Fruit fly (Drosophila melanogaster): ENCODE results near the gene Mhc.
A peak's percentile ranks its signal among the peaks of the same experiment; 100 is the strongest.

Gene Mhc

DNA sequence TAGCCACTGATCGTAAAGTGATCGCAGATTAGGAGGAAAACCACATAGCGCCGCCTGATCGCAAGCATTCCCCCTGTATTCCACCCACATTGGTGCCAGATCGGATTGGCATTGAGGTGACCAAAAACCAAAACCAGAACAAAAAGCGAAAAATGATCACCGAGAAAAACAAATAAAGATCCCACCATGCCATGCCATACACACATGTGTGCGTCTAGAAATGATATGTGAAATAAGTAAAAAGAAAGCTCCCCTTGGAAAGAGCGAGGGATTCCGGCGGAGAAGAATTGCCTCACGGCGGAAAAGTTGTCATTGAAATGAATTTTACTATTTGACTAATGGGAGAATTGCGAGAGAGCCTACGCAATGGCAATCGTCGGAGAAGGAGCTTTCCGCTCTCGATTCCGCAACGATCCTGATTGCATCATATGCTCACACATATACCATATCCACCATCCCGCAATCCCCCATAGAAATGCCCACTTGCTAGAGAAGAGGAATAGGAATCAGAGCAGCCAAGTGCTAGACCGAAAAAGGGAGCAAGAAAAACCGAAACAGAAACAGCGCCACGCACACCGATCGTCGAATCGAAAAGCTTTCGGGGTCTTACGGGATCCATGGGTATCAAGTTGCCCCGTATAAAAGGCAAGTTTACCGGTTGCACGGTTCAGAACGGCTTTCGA, at the start of gene Mhc:
TSS of gene Mhc (plus strand) at position 497 of the 683 bp plus-strand sequence.
- TF ChIP-seq Ets65A (GFP tag) = peak; percentile 89
- TF ChIP-seq Mrtf (GFP tag; IDR thresholded peaks at IDR 0.05) = 0 out of 3 replicates have a peak, but pooled peaks have one; percentile 13
- TF ChIP-seq CG2116 (GFP tag; optimal IDR thresholded peaks at IDR 0.05) = no peak
- TF ChIP-seq Spps (tag; optimal IDR thresholded peaks at IDR 0.05) = no peak
- TF ChIP-seq slbo (GFP tag; IDR thresholded peaks at IDR 0.05) = peak; percentile 19; the same call in 1 of the 2 replicates
- TF ChIP-seq CG12769 (tag; optimal IDR thresholded peaks at IDR 0.05) = peak; percentile 86
- 0 out of 3 replicates have a peak, but pooled peaks have one; percentile 60 for TF ChIP-seq sr (GFP tag; IDR thresholded peaks at IDR 0.05)
- no peak for TF ChIP-seq Dip3 (GFP tag; optimal IDR thresholded peaks at IDR 0.05)
- no peak for TF ChIP-seq H2.0 (GFP tag; IDR thresholded peaks at IDR 0.05)
- peak; percentile 17 to 58 for TF ChIP-seq Trl (optimal IDR thresholded peaks at IDR 0.05)
- no peak for TF ChIP-seq Trl (GFP tag; optimal IDR thresholded peaks at IDR 0.05)
- no peak for TF ChIP-seq CG15073 (GFP tag; optimal IDR thresholded peaks at IDR 0.05)
- TF ChIP-seq gsb (GFP tag; IDR thresholded peaks at IDR 0.05) = 0 out of 2 replicates have a peak, but pooled peaks have one; percentile 10
- TF ChIP-seq so (GFP tag; IDR thresholded peaks at IDR 0.05) = peak; percentile 60; the same call in 2 of the 3 replicates
- no peak for TF ChIP-seq CG13624 (GFP tag; optimal IDR thresholded peaks at IDR 0.05)
- TF ChIP-seq fd3F (GFP tag; optimal IDR thresholded peaks at IDR 0.05) = no peak
- peak; percentile 55 for TF ChIP-seq twi (tag; optimal IDR thresholded peaks at IDR 0.05)
- TF ChIP-seq Deaf1 (tag; optimal IDR thresholded peaks at IDR 0.05) = peak; percentile 10
- peak; percentile 17 for TF ChIP-seq CG10543 (GFP tag; optimal IDR thresholded peaks at IDR 0.05)
- peak in 1 of 2 experiments; percentile 94 for TF ChIP-seq Pdp1 (GFP tag; optimal IDR thresholded peaks at IDR 0.05)
- TF ChIP-seq lov (optimal IDR thresholded peaks at IDR 0.05) = no peak
- no peak for TF ChIP-seq lov (GFP tag; IDR thresholded peaks at IDR 0.05)
- TF ChIP-seq PHDP (tag; optimal IDR thresholded peaks at IDR 0.05) = no peak
- peak; percentile 15 for TF ChIP-seq cg (GFP tag; optimal IDR thresholded peaks at IDR 0.05)
- TF ChIP-seq trem (tag; optimal IDR thresholded peaks at IDR 0.05) = peak; percentile 20
- peak; percentile 71 for TF ChIP-seq sd (tag; optimal IDR thresholded peaks at IDR 0.05)
- TF ChIP-seq Med (GFP tag) = peak; percentile 69

DNA sequence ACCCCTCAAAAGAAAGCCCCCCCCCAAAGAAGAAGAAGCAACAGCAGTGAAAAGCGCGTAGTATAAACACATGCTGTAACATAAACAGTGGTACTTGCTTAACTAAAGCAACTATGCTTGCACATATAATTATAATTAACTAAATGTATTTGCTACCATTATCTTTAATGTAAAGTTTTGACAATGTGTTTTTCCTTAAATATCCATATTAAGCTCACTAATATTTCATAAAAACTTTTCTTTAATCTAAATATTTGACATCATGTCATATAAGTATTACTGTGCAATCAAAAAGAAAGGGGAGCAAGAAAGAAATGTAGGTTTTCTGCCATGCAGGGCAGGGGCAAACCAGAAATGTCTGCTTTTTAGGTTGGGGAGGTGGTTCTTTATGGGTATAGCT, 49.6 kb upstream of the Mhc start:
- TF ChIP-seq CG17359 (tag; optimal IDR thresholded peaks at IDR 0.05) (peak; percentile 70), CG2712 (tag; optimal IDR thresholded peaks at IDR 0.05) (peak; percentile 32), sens (GFP tag) (peak; percentile 74), CG32532 (GFP tag; IDR thresholded peaks at IDR 0.05) (peak; percentile 21; the same call in 1 of the 2 replicates), CG3407 (GFP tag; optimal IDR thresholded peaks at IDR 0.05) (no peak), al (GFP tag; IDR thresholded peaks at IDR 0.05) (no peak), CG11696 (GFP tag; IDR thresholded peaks at IDR 0.05) (0 out of 2 replicates have a peak, but pooled peaks have one; percentile 10), CG6689 (GFP tag; IDR thresholded peaks at IDR 0.05) (peak; percentile 49; the same call in 1 of the 2 replicates), CG34422 (GFP tag; IDR thresholded peaks at IDR 0.05) (0 out of 3 replicates have a peak, but pooled peaks have one; percentile 34), CG7372 (GFP tag; IDR thresholded peaks at IDR 0.05) (peak; percentile 13; the same call in 1 of the 2 replicates), wor (GFP tag; IDR thresholded peaks at IDR 0.05) (no peak), peb (GFP tag; IDR thresholded peaks at IDR 0.05) (no peak), dan (GFP tag; IDR thresholded peaks at IDR 0.05) (no peak), ind (GFP tag; optimal IDR thresholded peaks at IDR 0.05) (peak; percentile 34), Fer3 (tag; optimal IDR thresholded peaks at IDR 0.05) (peak; percentile 44), phol (tag; optimal IDR thresholded peaks at IDR 0.05) (peak; percentile 51), Sox100B (GFP tag; optimal IDR thresholded peaks at IDR 0.05) (peak; percentile 30), CG13894 (tag; optimal IDR thresholded peaks at IDR 0.05) (peak; percentile 76), CG18599 (GFP tag; optimal IDR thresholded peaks at IDR 0.05) (peak; percentile 72), Nf-YC (tag; optimal IDR thresholded peaks at IDR 0.05) (peak; percentile 19), ttk (GFP tag; IDR thresholded peaks at IDR 0.05) (peak; percentile 41), sim (GFP tag; IDR thresholded peaks at IDR 0.05) (no peak), grau (tag; optimal IDR thresholded peaks at IDR 0.05) (peak; percentile 10), CHES-1-like (GFP tag; optimal IDR thresholded peaks at IDR 0.05) (no peak)

Data from whole organism, embryonic.